Worm (Caenorhabditis elegans): ENCODE data around the gene M106.3.

DNA sequence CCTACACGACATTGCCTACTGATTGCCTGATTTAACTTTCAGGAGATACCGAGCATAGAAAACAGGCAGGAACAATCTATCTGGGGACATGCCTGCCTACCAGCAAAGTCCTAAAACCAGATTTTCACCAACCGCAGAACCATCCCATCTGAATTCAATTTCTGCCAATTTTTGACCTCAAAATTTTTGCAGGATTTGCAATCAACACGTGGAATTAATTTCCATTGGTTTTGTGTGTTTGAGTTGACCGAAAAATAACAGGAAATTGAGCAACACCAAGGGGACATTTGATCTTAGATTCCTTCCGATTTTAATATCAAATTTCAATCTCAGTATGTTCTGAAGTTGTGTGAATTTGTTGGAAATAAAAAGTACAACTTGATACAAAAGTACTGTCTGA lies 38.3 kb upstream of the M106.3 start:
- no peak for TF ChIP-seq nhr-12 (tag; optimal IDR thresholded peaks at IDR 0.05)
- TF ChIP-seq unc-62 (GFP tag; optimal IDR thresholded peaks at IDR 0.05): no peak
